Worm (Caenorhabditis elegans) whole organism, young adult: Measurements from ENCODE around the gene D2023.6.
"Not testable (repeated sequence)": the region's sequence is repeated elsewhere in the genome, so short reads cannot be mapped to it uniquely, and the experiment has no call there.

Experiments used
- B0261.1 ChIP-seq: sonication (generic microtip); optimal IDR thresholded peaks from 2 replicates; lab custom pipeline; 2016; ENCODE audit warnings: mild to moderate bottlenecking, missing genetic modification characterization, moderate library complexity, missing compliant biosample characterization
- C06A6.2 ChIP-seq: fragments of 200-800 bp; sonication (Bioruptor generic); conservative IDR thresholded peaks from 2 replicates; pipeline ENCODE4 v1.3.6; 2022; ENCODE audit warnings: missing genetic modification characterization, missing compliant biosample characterization
- F22D6.2 ChIP-seq: sonication (generic microtip); optimal IDR thresholded peaks from 2 replicates; lab custom pipeline; 2016; ENCODE audit warnings: mild to moderate bottlenecking, missing genetic modification characterization, missing compliant biosample characterization
- F23B12.7 ChIP-seq: sonication (generic microtip); optimal IDR thresholded peaks from 2 replicates; lab custom pipeline; 2017; ENCODE audit warnings: missing genetic modification characterization, mild to moderate bottlenecking, missing compliant biosample characterization, antibody characterized with exemption, moderate library complexity; ENCODE audit not compliant: insufficient read depth
- F33H1.4 ChIP-seq: fragments of 200-800 bp; sonication (Bioruptor generic); IDR thresholded peaks from 2 replicates; pipeline ENCODE4 v1.3.6; 2022; ENCODE audit warnings: missing genetic modification reagents, missing genetic modification characterization, missing compliant biosample characterization
- F37B4.10 ChIP-seq: fragments of 200-800 bp; sonication (Bioruptor generic); IDR thresholded peaks from 2 replicates; pipeline ENCODE4 v1.3.6; 2022; ENCODE audit warnings: missing genetic modification characterization, missing compliant biosample characterization
- F52B5.7 ChIP-seq: sonication (generic microtip); optimal IDR thresholded peaks from 2 replicates; lab custom pipeline; 2016; ENCODE audit warnings: mild to moderate bottlenecking, missing genetic modification characterization, missing compliant biosample characterization
- F57A8.1 ChIP-seq: fragments of 200-800 bp; sonication (Bioruptor generic); optimal IDR thresholded peaks from 2 replicates; lab custom pipeline; 2018; ENCODE audit warnings: mild to moderate bottlenecking, missing genetic modification characterization, moderate library complexity, missing compliant biosample characterization
- F57C9.4 ChIP-seq: sonication (generic microtip); optimal IDR thresholded peaks from 2 replicates; lab custom pipeline; 2017; ENCODE audit warnings: mild to moderate bottlenecking, missing genetic modification characterization, missing compliant biosample characterization
- K11D2.4 ChIP-seq: fragments of 200-800 bp; sonication (Bioruptor generic); IDR thresholded peaks from 2 replicates; pipeline ENCODE4 v1.3.6; 2022; ENCODE audit warnings: missing genetic modification reagents, missing genetic modification characterization, missing compliant biosample characterization
- Y53G8AR.9 ChIP-seq: fragments of 200-800 bp; sonication (Bioruptor generic); conservative IDR thresholded peaks from 2 replicates; pipeline ENCODE4 v1.3.6; 2022; ENCODE audit warnings: missing genetic modification reagents, missing genetic modification characterization, missing compliant biosample characterization
- Y95B8A.8 ChIP-seq: fragments of 200-800 bp; sonication (Bioruptor generic); IDR thresholded peaks from 2 replicates; pipeline ENCODE4 v1.3.6; 2022; ENCODE audit warnings: missing genetic modification reagents, missing genetic modification characterization, missing compliant biosample characterization
- ZK185.1 ChIP-seq: sonication (generic microtip); optimal IDR thresholded peaks from 2 replicates; lab custom pipeline; 2016; ENCODE audit warnings: mild to moderate bottlenecking, missing genetic modification characterization, missing compliant biosample characterization; ENCODE audit not compliant: poor library complexity, severe bottlenecking
- akir-1 ChIP-seq: fragments of 200-800 bp; sonication (Bioruptor generic); optimal IDR thresholded peaks from 2 replicates; lab custom pipeline; 2018; ENCODE audit warnings: mild to moderate bottlenecking, missing genetic modification characterization, moderate library complexity, missing compliant biosample characterization
- ama-1 ChIP-seq, 3 experiments: fragments of 150-350 bp in 1 of 3; sonication (generic microtip) in 2 of 3; optimal IDR thresholded peaks; 2 replicates each; lab custom pipeline; 2014 to 2018; ENCODE audit warnings: missing biosample characterization in 2 of 3, missing genetic modification characterization in 2 of 3, missing genetic modification reagents in 2 of 3
- aptf-3 ChIP-seq: fragments of 200-800 bp; sonication (Bioruptor generic); IDR thresholded peaks from 2 replicates; pipeline ENCODE4 v1.3.6; 2022; ENCODE audit warnings: missing genetic modification characterization, missing compliant biosample characterization
- atf-7 ChIP-seq: sonication (generic microtip); optimal IDR thresholded peaks from 2 replicates; lab custom pipeline; 2017; ENCODE audit warnings: mild to moderate bottlenecking, missing genetic modification characterization, missing compliant biosample characterization
- attf-5 ChIP-seq: fragments of 200-800 bp; sonication (Bioruptor generic); optimal IDR thresholded peaks from 2 replicates; lab custom pipeline; 2018; ENCODE audit warnings: mild to moderate bottlenecking, missing genetic modification characterization, missing compliant biosample characterization
- bed-2 ChIP-seq: fragments of 200-800 bp; sonication (Bioruptor generic); IDR thresholded peaks from 2 replicates; pipeline ENCODE4 v1.3.6; 2022; ENCODE audit warnings: missing genetic modification reagents, missing genetic modification characterization, missing compliant biosample characterization
- ccch-3 ChIP-seq: fragments of 200-800 bp; sonication (Bioruptor generic); optimal IDR thresholded peaks from 2 replicates; lab custom pipeline; 2018; ENCODE audit warnings: mild to moderate bottlenecking, missing genetic modification characterization, missing compliant biosample characterization
- cebp-1 ChIP-seq, 2 experiments: fragments of 200-800 bp in 1 of 2; sonication (Bioruptor generic) in 1 of 2; sonication (generic microtip) in 1 of 2; IDR thresholded peaks in 1 of 2; optimal IDR thresholded peaks in 1 of 2; 2 replicates each; pipeline versions ENCODE4 v1.3.6 to Lab custom; 2017 to 2022; ENCODE audit warnings: missing compliant biosample characterization in 2 of 2, missing genetic modification characterization in 2 of 2, mild to moderate bottlenecking in 1 of 2, missing genetic modification reagents in 1 of 2, moderate library complexity in 1 of 2
- cebp-2 ChIP-seq: fragments of 200-800 bp; sonication (Bioruptor generic); IDR thresholded peaks from 2 replicates; pipeline ENCODE4 v1.3.6; 2022; ENCODE audit warnings: missing genetic modification characterization, missing compliant biosample characterization
- ceh-79 ChIP-seq: sonication (generic microtip); optimal IDR thresholded peaks from 2 replicates; lab custom pipeline; 2017; ENCODE audit warnings: mild to moderate bottlenecking, missing genetic modification characterization, missing compliant biosample characterization
- dox-1 ChIP-seq: fragments of 200-800 bp; sonication (Bioruptor generic); IDR thresholded peaks from 2 replicates; pipeline ENCODE4 v1.3.6; 2022; ENCODE audit warnings: missing genetic modification reagents, missing genetic modification characterization, missing compliant biosample characterization
- dpff-1 ChIP-seq: sonication (generic microtip); optimal IDR thresholded peaks from 2 replicates; lab custom pipeline; 2017; ENCODE audit warnings: mild to moderate bottlenecking, missing genetic modification characterization, missing compliant biosample characterization
- egl-44 ChIP-seq: fragments of 200-800 bp; sonication (Bioruptor generic); IDR thresholded peaks from 2 replicates; pipeline ENCODE4 v1.3.6; 2022; ENCODE audit warnings: missing genetic modification reagents, missing genetic modification characterization, missing compliant biosample characterization
- hsf-1 ChIP-seq: fragments of 200-800 bp; sonication (Bioruptor generic); IDR thresholded peaks from 2 replicates; pipeline ENCODE4 v1.3.6; 2022; ENCODE audit warnings: missing genetic modification reagents, missing genetic modification characterization, missing compliant biosample characterization
- lin-35 ChIP-seq, 3 experiments: fragments of 150-350 bp in 2 of 3; sonication (generic microtip) in 1 of 3; optimal IDR thresholded peaks; 2 replicates each; lab custom pipeline; 2014 to 2018; ENCODE audit warnings: missing biosample characterization in 3 of 3, missing genetic modification characterization in 3 of 3, missing genetic modification reagents in 3 of 3
- lin-40 ChIP-seq: sonication (generic microtip); optimal IDR thresholded peaks from 2 replicates; lab custom pipeline; 2016; ENCODE audit warnings: missing genetic modification characterization, mild to moderate bottlenecking, missing compliant biosample characterization, missing genotype, missing genetic modification reagents
- lir-1 ChIP-seq: fragments of 200-800 bp; sonication (Bioruptor generic); conservative IDR thresholded peaks from 2 replicates; pipeline ENCODE4 v1.3.6; 2022; ENCODE audit warnings: missing genetic modification reagents, missing genetic modification characterization, missing compliant biosample characterization
- madf-3 ChIP-seq: fragments of 200-800 bp; sonication (Bioruptor generic); IDR thresholded peaks from 2 replicates; pipeline ENCODE4 v1.3.6; 2022; ENCODE audit warnings: missing genetic modification reagents, missing genetic modification characterization, missing compliant biosample characterization
- madf-6 ChIP-seq: fragments of 200-800 bp; sonication (Bioruptor generic); IDR thresholded peaks from 2 replicates; pipeline ENCODE4 v1.3.6; 2022; ENCODE audit warnings: missing genetic modification reagents, missing genetic modification characterization, missing compliant biosample characterization
- mcd-1 ChIP-seq: fragments of 200-800 bp; sonication (Bioruptor generic); IDR thresholded peaks from 2 replicates; pipeline ENCODE4 v1.3.6; 2022; ENCODE audit warnings: missing genetic modification reagents, missing genetic modification characterization, missing compliant biosample characterization
- mxl-1 ChIP-seq: sonication (generic microtip); optimal IDR thresholded peaks from 2 replicates; lab custom pipeline; 2016; ENCODE audit warnings: missing genetic modification characterization, missing compliant biosample characterization
- nfya-2 ChIP-seq: fragments of 200-800 bp; sonication (Bioruptor generic); IDR thresholded peaks from 2 replicates; pipeline ENCODE4 v1.3.6; 2022; ENCODE audit warnings: missing genetic modification reagents, missing genetic modification characterization, missing compliant biosample characterization
- nfyb-1 ChIP-seq: fragments of 200-800 bp; sonication (Bioruptor generic); IDR thresholded peaks from 2 replicates; pipeline ENCODE4 v1.3.6; 2022; ENCODE audit warnings: missing genetic modification reagents, missing genetic modification characterization, missing compliant biosample characterization
- nhr-120 ChIP-seq: fragments of 200-800 bp; sonication (Bioruptor generic); IDR thresholded peaks from 2 replicates; pipeline ENCODE4 v1.3.6; 2022; ENCODE audit warnings: missing genetic modification characterization, missing compliant biosample characterization
- nhr-80 ChIP-seq: sonication (generic microtip); optimal IDR thresholded peaks from 2 replicates; lab custom pipeline; 2016; ENCODE audit warnings: missing genetic modification characterization, missing compliant biosample characterization
- nhr-90 ChIP-seq: sonication (generic microtip); optimal IDR thresholded peaks from 2 replicates; lab custom pipeline; 2016; ENCODE audit warnings: missing genotype, mild to moderate bottlenecking, missing genetic modification characterization, missing compliant biosample characterization
- sptf-2 ChIP-seq: fragments of 200-800 bp; sonication (Bioruptor generic); optimal IDR thresholded peaks from 2 replicates; lab custom pipeline; 2018; ENCODE audit warnings: mild to moderate bottlenecking, missing genetic modification characterization, missing compliant biosample characterization
- ztf-22 ChIP-seq: fragments of 200-800 bp; sonication (Bioruptor generic); optimal IDR thresholded peaks from 2 replicates; lab custom pipeline; 2018; ENCODE audit warnings: mild to moderate bottlenecking, missing genetic modification characterization, moderate library complexity, missing compliant biosample characterization
- ztf-26 ChIP-seq: sonication (generic microtip); optimal IDR thresholded peaks from 2 replicates; lab custom pipeline; 2017; ENCODE audit warnings: missing genetic modification characterization, missing compliant biosample characterization
- ztf-28 ChIP-seq: fragments of 200-800 bp; sonication (Bioruptor generic); IDR thresholded peaks from 2 replicates; pipeline ENCODE4 v1.3.6; 2022; ENCODE audit warnings: missing genetic modification reagents, missing genetic modification characterization, missing compliant biosample characterization

Gene D2023.6

ce11 chrV:11822461-11822939 is 4.7 kb upstream of the D2023.6 start, which contains the start of gene pyc-1 (continued):
- no peak for TF ChIP-seq madf-3 (GFP tag; lab: Robert Waterston, UW)
- TF ChIP-seq dpff-1 (tag; lab: Kevin White, UChicago), result no peak
- TF ChIP-seq ztf-22 (GFP tag; lab: Kevin White, UChicago), result no peak
- no peak for TF ChIP-seq ccch-3 (GFP tag; lab: Kevin White, UChicago)
- no peak for TF ChIP-seq F57A8.1
- peak; percentile 23 for TF ChIP-seq lin-40 (tag; lab: Kevin White, UChicago)
- TF ChIP-seq C06A6.2, result no peak
- TF ChIP-seq F37B4.10 (GFP tag; lab: Robert Waterston, UW), result no peak
- TF ChIP-seq Y95B8A.8, result no peak
- no peak for TF ChIP-seq mxl-1 (tag; lab: Kevin White, UChicago)
- no peak for TF ChIP-seq nhr-120 (GFP tag; lab: Robert Waterston, UW)

- peak; percentile 45 for TF ChIP-seq ama-1 (optimal IDR thresholded peaks at IDR 0.05; lab: Kevin White, UChicago)
- TF ChIP-seq ama-1 (GFP tag; optimal IDR thresholded peaks at IDR 0.05; lab: Kevin White, UChicago), result not testable (repeated sequence)
- 0 out of 2 replicates have a peak, but pooled peaks have one; percentile 28 for TF ChIP-seq K11D2.4 (GFP tag; lab: Robert Waterston, UW)
- peak; percentile 72 for TF ChIP-seq nfyb-1 (GFP tag; lab: Robert Waterston, UW)
- TF ChIP-seq, all 124 proteins: peak for 3; not testable (repeated sequence) for 121
Observed at ce11 chrV:11823125-11823833, 3.9 kb upstream of the D2023.6 start.

ce11 chrV:11823978-11824377 is 3.2 kb upstream of the D2023.6 start:
- TF ChIP-seq B0261.1 (no peak), mcd-1 (GFP tag; lab: Robert Waterston, UW) (peak; percentile 43; the same call in 1 of the 2 replicates), atf-7 (tag; lab: Kevin White, UChicago) (peak; percentile 53), bed-2 (GFP tag; lab: Robert Waterston, UW) (no peak), nhr-90 (tag; lab: Kevin White, UChicago) (peak; percentile 14), F22D6.2 (no peak), nhr-80 (tag; lab: Kevin White, UChicago) (peak; percentile 65), F52B5.7 (tag; lab: Kevin White, UChicago) (peak; percentile 46), C06A6.2 (0 out of 2 replicates have a peak, but pooled peaks have one; percentile 14), ama-1 (optimal IDR thresholded peaks at IDR 0.05; lab: Kevin White, UChicago) (no peak), ama-1 (GFP tag; optimal IDR thresholded peaks at IDR 0.05; lab: Kevin White, UChicago) (no peak), ceh-79 (no peak), hsf-1 (GFP tag; lab: Robert Waterston, UW) (no peak), ztf-26 (tag; lab: Kevin White, UChicago) (peak; percentile 38), cebp-1 (GFP tag; IDR thresholded peaks at IDR 0.05; lab: Robert Waterston, UW) (no peak), cebp-1 (tag; optimal IDR thresholded peaks at IDR 0.05; lab: Kevin White, UChicago) (peak; percentile 72), madf-6 (GFP tag; lab: Robert Waterston, UW) (no peak; the same call in 1 of the 2 replicates), cebp-2 (GFP tag; lab: Robert Waterston, UW) (no peak), Y53G8AR.9 (GFP tag; lab: Robert Waterston, UW) (0 out of 2 replicates have a peak, but pooled peaks have one; percentile 39), ztf-28 (GFP tag; lab: Robert Waterston, UW) (no peak), attf-5 (peak; percentile 60), nfya-2 (GFP tag; lab: Robert Waterston, UW) (no peak), F33H1.4 (GFP tag; lab: Robert Waterston, UW) (no peak), lin-35 (GFP tag; optimal IDR thresholded peaks at IDR 0.05; lab: Kevin White, UChicago) (no peak), akir-1 (no peak), lir-1 (GFP tag; lab: Robert Waterston, UW) (no peak; the same call in 1 of the 2 replicates), aptf-3 (GFP tag; lab: Robert Waterston, UW) (no peak), F57C9.4 (tag; lab: Kevin White, UChicago) (no peak), dox-1 (no peak), ZK185.1 (tag; lab: Kevin White, UChicago) (peak; percentile 38), egl-44 (GFP tag; lab: Robert Waterston, UW) (peak; percentile 77), sptf-2 (no peak), F23B12.7 (tag; lab: Kevin White, UChicago) (no peak), dpff-1 (tag; lab: Kevin White, UChicago) (no peak)
